Worm (Caenorhabditis elegans) whole organism, early embryonic: ENCODE results near the gene pqn-54.

Source experiments
- B0310.2 ChIP-seq: sonication (generic microtip); optimal IDR thresholded peaks from 2 replicates; lab custom pipeline; 2016; ENCODE audit warnings: mild to moderate bottlenecking, missing genetic modification characterization, missing compliant biosample characterization
- F13C5.2 ChIP-seq: sonication (generic microtip); optimal IDR thresholded peaks from 2 replicates; lab custom pipeline; 2017; ENCODE audit warnings: mild to moderate bottlenecking, missing genetic modification characterization, inconsistent platforms, missing compliant biosample characterization
- aly-1 ChIP-seq: sonication (generic microtip); optimal IDR thresholded peaks from 2 replicates; lab custom pipeline; 2016; ENCODE audit warnings: missing genetic modification characterization, missing compliant biosample characterization
- ama-1 ChIP-seq: fragments of 150-350 bp; optimal IDR thresholded peaks from 2 replicates; lab custom pipeline; 2014
- ceh-13 ChIP-seq: fragments of 200-800 bp; sonication (Bioruptor generic); optimal IDR thresholded peaks from 2 replicates; lab custom pipeline; 2018; ENCODE audit warnings: mild to moderate bottlenecking, missing genetic modification characterization, missing compliant biosample characterization
- ceh-36 ChIP-seq: sonication (generic microtip); optimal IDR thresholded peaks from 2 replicates; lab custom pipeline; 2016; ENCODE audit warnings: missing genetic modification characterization, inconsistent platforms, missing compliant biosample characterization
- flt-1 ChIP-seq: fragments of 200-800 bp; sonication (Bioruptor generic); IDR thresholded peaks from 2 replicates; pipeline ENCODE4 v1.3.6; 2022; ENCODE audit warnings: missing genetic modification characterization, missing compliant biosample characterization
- hmg-4 ChIP-seq: fragments of 200-800 bp; sonication (Bioruptor generic); optimal IDR thresholded peaks from 2 replicates; lab custom pipeline; 2018; ENCODE audit warnings: mild to moderate bottlenecking, missing genetic modification characterization, missing compliant biosample characterization
- hnd-1 ChIP-seq: sonication (generic microtip); optimal IDR thresholded peaks from 2 replicates; lab custom pipeline; 2016; ENCODE audit warnings: missing genetic modification characterization, missing compliant biosample characterization
- scrt-1 ChIP-seq: fragments of 200-800 bp; sonication (Bioruptor generic); IDR thresholded peaks from 2 replicates; pipeline ENCODE4 v1.3.6; 2022; ENCODE audit warnings: missing genetic modification characterization, missing compliant biosample characterization
- sea-1 ChIP-seq: fragments of 200-800 bp; sonication (Bioruptor generic); conservative IDR thresholded peaks from 2 replicates; pipeline ENCODE4 v1.3.6; 2022; ENCODE audit warnings: missing genetic modification characterization, missing compliant biosample characterization
- tbx-11 ChIP-seq: fragments of 200-800 bp; sonication (Bioruptor generic); IDR thresholded peaks from 2 replicates; pipeline ENCODE4 v1.3.6; 2022; ENCODE audit warnings: missing genetic modification characterization, missing compliant biosample characterization
- tra-4 ChIP-seq: sonication (generic microtip); optimal IDR thresholded peaks from 2 replicates; lab custom pipeline; 2017; ENCODE audit warnings: missing genetic modification characterization, missing compliant biosample characterization

DNA sequence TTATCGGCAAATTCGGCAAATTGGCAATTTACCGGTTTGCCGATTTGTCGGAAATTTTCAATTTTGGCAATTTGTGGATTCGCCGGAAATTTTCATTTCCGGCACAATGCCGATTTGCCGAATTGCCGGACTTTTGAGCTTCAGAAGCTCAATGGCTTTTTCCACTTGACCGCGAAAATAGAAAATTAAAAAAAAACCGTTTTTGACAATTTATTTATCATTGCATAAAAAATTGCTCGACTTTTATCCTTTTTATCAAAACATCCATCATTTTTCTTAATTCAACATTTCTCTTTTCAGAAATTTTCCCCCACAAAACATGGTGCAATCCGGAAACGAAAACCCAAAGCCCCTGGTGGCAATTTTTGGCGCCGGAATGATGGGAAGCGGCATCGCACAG lies 4.7 kb upstream of the pqn-54 start, which contains the start of gene hacd-1:
- TF ChIP-seq flt-1 (no peak), ama-1 (lab: Kevin White, UChicago) (no peak), B0310.2 (tag; lab: Kevin White, UChicago) (no peak), sea-1 (GFP tag; lab: Robert Waterston, UW) (no peak), tbx-11 (no peak), hnd-1 (tag; lab: Kevin White, UChicago) (no peak), tra-4 (tag; lab: Kevin White, UChicago) (no peak), F13C5.2 (tag; lab: Kevin White, UChicago) (no peak), hmg-4 (GFP tag; lab: Kevin White, UChicago) (no peak), ceh-13 (no peak), scrt-1 (no peak), aly-1 (tag; lab: Kevin White, UChicago) (no peak), ceh-36 (tag; lab: Kevin White, UChicago) (no peak)
